Fruit fly (Drosophila melanogaster) Kc167 (cell line): Measurements from ENCODE around the gene CG13245.

ENCODE experiments used
- Myc ChIP-seq: fragments of >200 bp; optimal IDR thresholded peaks from 2 replicates; lab custom pipeline; 2017; ENCODE audit warnings: missing external identifiers
- Sin3A ChIP-seq: fragments of >200 bp; optimal IDR thresholded peaks from 2 replicates; lab custom pipeline; 2018; ENCODE audit warnings: missing external identifiers
- h ChIP-seq: fragments of >200 bp; optimal IDR thresholded peaks from 3 replicates; lab custom pipeline; 2018; ENCODE audit warnings: missing external identifiers
- insv ChIP-seq: fragments of >200 bp; optimal IDR thresholded peaks from 3 replicates; lab custom pipeline; 2018; ENCODE audit warnings: missing external identifiers
- psq ChIP-seq: fragments of >200 bp; optimal IDR thresholded peaks from 2 replicates; lab custom pipeline; 2017; ENCODE audit warnings: missing external identifiers
- ttk ChIP-seq: sonication (Bioruptor generic); optimal IDR thresholded peaks from 2 replicates; lab custom pipeline; 2017; ENCODE audit warnings: missing external identifiers

The CG13245 gene

dm6 chr2L:16004025-16004424, at the start of gene CG13245, which contains the start of gene CG43816:
CG13245 (plus strand) TSS chr2L:16004325.
CG43816 (plus strand) TSS chr2L:16004325.
- TF ChIP-seq Myc (no peak), Sin3A (lab: Kevin White, UChicago) (no peak), insv (no peak), psq (lab: Kevin White, UChicago) (no peak), ttk (lab: Kevin White, UChicago) (no peak), h (lab: Kevin White, UChicago) (no peak)

dm6 chr2L:15957558-15957957, 46.6 kb upstream of the CG13245 start, which contains the start of gene CG18063:
CG18063 (plus strand) TSS chr2L:15957858.
- TF ChIP-seq Myc: no peak
- TF ChIP-seq insv: no peak
- no peak for TF ChIP-seq psq (lab: Kevin White, UChicago)
- TF ChIP-seq h (lab: Kevin White, UChicago): no peak
- no peak for TF ChIP-seq Sin3A (lab: Kevin White, UChicago)
- no peak for TF ChIP-seq ttk (lab: Kevin White, UChicago)

dm6 chr2L:15962335-15962734, 41.8 kb upstream of the CG13245 start, which contains the start of gene beat-Ib:
beat-Ib (minus strand) TSS chr2L:15962435.
- TF ChIP-seq insv (no peak), Sin3A (lab: Kevin White, UChicago) (no peak), h (lab: Kevin White, UChicago) (no peak), Myc (no peak), psq (lab: Kevin White, UChicago) (no peak), ttk (lab: Kevin White, UChicago) (no peak)

dm6 chr2L:15979186-15979585, 24.9 kb upstream of the CG13245 start, which contains the start of gene CG10839:
CG10839 (plus strand) TSS chr2L:15979486.
- no peak for TF ChIP-seq Myc
- TF ChIP-seq h (lab: Kevin White, UChicago): no peak
- TF ChIP-seq Sin3A (lab: Kevin White, UChicago): no peak

- TF ChIP-seq ttk (lab: Kevin White, UChicago): no peak
- no peak for TF ChIP-seq Sin3A (lab: Kevin White, UChicago)
- TF ChIP-seq psq (lab: Kevin White, UChicago): no peak
- no peak for TF ChIP-seq insv
- no peak for TF ChIP-seq h (lab: Kevin White, UChicago)
- TF ChIP-seq Myc: no peak
These were observed 3.9 kb upstream of the CG13245 start, which contains the start of gene beat-Ic for dm6 chr2L:16000199-16000598. beat-Ic (plus strand) TSS chr2L:16000291.

dm6 chr2L:16003541-16003940, 584 bp upstream of the CG13245 start, which contains the start of gene CG34167:
CG34167 (minus strand) TSS chr2L:16003641.
- no peak for TF ChIP-seq Myc
- TF ChIP-seq ttk (lab: Kevin White, UChicago): no peak
- no peak for TF ChIP-seq Sin3A (lab: Kevin White, UChicago)
- no peak for TF ChIP-seq h (lab: Kevin White, UChicago)
- TF ChIP-seq psq (lab: Kevin White, UChicago): no peak
- no peak for TF ChIP-seq insv

- TF ChIP-seq ttk (lab: Kevin White, UChicago) (no peak), h (lab: Kevin White, UChicago) (no peak), Sin3A (lab: Kevin White, UChicago) (no peak), psq (lab: Kevin White, UChicago) (no peak), insv (no peak), Myc (no peak)
These were observed 2.1 kb downstream of the CG13245 start, which contains the start of gene CG31820 for dm6 chr2L:16006179-16006578. CG31820 (minus strand) TSS chr2L:16006279.

- no peak for TF ChIP-seq ttk (lab: Kevin White, UChicago)
- TF ChIP-seq h (lab: Kevin White, UChicago): no peak
- no peak for TF ChIP-seq Myc
- TF ChIP-seq insv: no peak
- no peak for TF ChIP-seq psq (lab: Kevin White, UChicago)
- TF ChIP-seq Sin3A (lab: Kevin White, UChicago): no peak
These were observed 22.6 kb downstream of the CG13245 start for dm6 chr2L:16026693-16027092.

dm6 chr2L:16040255-16040654, 36.1 kb downstream of the CG13245 start:
- TF ChIP-seq Sin3A (lab: Kevin White, UChicago) (no peak), Myc (no peak), psq (lab: Kevin White, UChicago) (no peak), ttk (lab: Kevin White, UChicago) (no peak), h (lab: Kevin White, UChicago) (no peak), insv (no peak)

- TF ChIP-seq insv: no peak
- TF ChIP-seq ttk (lab: Kevin White, UChicago): no peak
These were observed 37.6 kb downstream of the CG13245 start, which contains the start of the genes BicC and CG45084 for dm6 chr2L:16041727-16042126. BicC (plus strand) TSS chr2L:16042047. CG45084 (plus strand) TSS chr2L:16042047.

dm6 chr2L:16042385-16043071, 38.4 kb downstream of the CG13245 start:
- TF ChIP-seq Sin3A (lab: Kevin White, UChicago): no peak
- TF ChIP-seq insv: no peak
- TF ChIP-seq Myc: no peak
- TF ChIP-seq ttk (lab: Kevin White, UChicago): no peak
- TF ChIP-seq psq (lab: Kevin White, UChicago): no peak

- TF ChIP-seq h (lab: Kevin White, UChicago): no peak
- TF ChIP-seq ttk (lab: Kevin White, UChicago): no peak
- no peak for TF ChIP-seq Myc
- no peak for TF ChIP-seq Sin3A (lab: Kevin White, UChicago)
- TF ChIP-seq insv: no peak
- TF ChIP-seq psq (lab: Kevin White, UChicago): no peak
These were observed 45.5 kb downstream of the CG13245 start, which contains the start of gene beat-Ia for dm6 chr2L:16049647-16050046. beat-Ia (plus strand) TSS chr2L:16049965.
